Fruit fly (Drosophila melanogaster): ENCODE measurements around the gene CG9095.

CG9095 gene

dm6 chrX:15111888-15112287 lies 51.1 kb downstream of the CG9095 start:
- TF ChIP-seq CG9932 (GFP tag; IDR thresholded peaks at IDR 0.05) (no peak), exex (tag; optimal IDR thresholded peaks at IDR 0.05) (no peak), Hr39 (optimal IDR thresholded peaks at IDR 0.05) (peak; percentile 66), odd (GFP tag; optimal IDR thresholded peaks at IDR 0.05) (no peak), CG9876 (GFP tag; optimal IDR thresholded peaks at IDR 0.05) (no peak), CG15514 (GFP tag; optimal IDR thresholded peaks at IDR 0.05) (peak; percentile 22), az2 (GFP tag; optimal IDR thresholded peaks at IDR 0.05) (no peak)

dm6 chrX:15095942-15096341 lies 67.1 kb downstream of the CG9095 start, which contains the start of gene CG9072:
Gene CG9072, minus strand, starts transcription at chrX:15096042.
- no peak for TF ChIP-seq CG4854 (GFP tag; optimal IDR thresholded peaks at IDR 0.05)

- TF ChIP-seq CG10274 (GFP tag; optimal IDR thresholded peaks at IDR 0.05) = no peak
- TF ChIP-seq CG14050 (GFP tag; IDR thresholded peaks at IDR 0.05) = no peak
- TF ChIP-seq gem (tag; optimal IDR thresholded peaks at IDR 0.05) = no peak
- no peak for TF ChIP-seq pita (GFP tag; optimal IDR thresholded peaks at IDR 0.05)
- no peak for TF ChIP-seq Sry-β (GFP tag; optimal IDR thresholded peaks at IDR 0.05)
- TF ChIP-seq Eip74EF (GFP tag; optimal IDR thresholded peaks at IDR 0.05) = no peak
- TF ChIP-seq croc (GFP tag; conservative IDR thresholded peaks at IDR 0.05) = no peak
- no peak for TF ChIP-seq gce (GFP tag; IDR thresholded peaks at IDR 0.05)
- TF ChIP-seq kah (GFP tag; optimal IDR thresholded peaks at IDR 0.05) = no peak
- no peak for TF ChIP-seq ab (GFP tag; optimal IDR thresholded peaks at IDR 0.05)
- TF ChIP-seq Stat92E (GFP tag; optimal IDR thresholded peaks at IDR 0.05) = no peak
- TF ChIP-seq amos (GFP tag; IDR thresholded peaks at IDR 0.05; ENCODE audit: partially characterized antibody) = no peak
- no peak for TF ChIP-seq slou (GFP tag; optimal IDR thresholded peaks at IDR 0.05)
- no peak for TF ChIP-seq Myb (GFP tag; optimal IDR thresholded peaks at IDR 0.05)
- no peak for TF ChIP-seq Neu2 (GFP tag; optimal IDR thresholded peaks at IDR 0.05; ENCODE audit: borderline replicate concordance)
- peak; percentile 55 for TF ChIP-seq zen (tag; optimal IDR thresholded peaks at IDR 0.05)
- TF ChIP-seq HLH4C (GFP tag; IDR thresholded peaks at IDR 0.05; ENCODE audit: partially characterized antibody) = 0 out of 3 replicates have a peak, but pooled peaks have one; percentile 8
- no peak for TF ChIP-seq Poxn (GFP tag; IDR thresholded peaks at IDR 0.05)
- no peak for TF ChIP-seq bowl (GFP tag; IDR thresholded peaks at IDR 0.05)
- TF ChIP-seq CG7987 (GFP tag; optimal IDR thresholded peaks at IDR 0.05) = no peak
- TF ChIP-seq CG7271 (tag; optimal IDR thresholded peaks at IDR 0.05) = peak; percentile 6
- no peak for TF ChIP-seq CG18262 (tag; optimal IDR thresholded peaks at IDR 0.05)
- no peak for TF ChIP-seq twi (tag; optimal IDR thresholded peaks at IDR 0.05)
- TF ChIP-seq CTCF (GFP tag; optimal IDR thresholded peaks at IDR 0.05) = no peak
- no peak for TF ChIP-seq HmgD (GFP tag; optimal IDR thresholded peaks at IDR 0.05)
- peak; percentile 1 for TF ChIP-seq CG15696 (tag; optimal IDR thresholded peaks at IDR 0.05)
- TF ChIP-seq psq (GFP tag; optimal IDR thresholded peaks at IDR 0.05) = no peak
- TF ChIP-seq CG13287 (GFP tag; IDR thresholded peaks at IDR 0.05; ENCODE audit: partially characterized antibody) = no peak
- TF ChIP-seq crol (GFP tag; IDR thresholded peaks at IDR 0.05) = no peak
- peak; percentile 96 for TF ChIP-seq CG18764 (GFP tag; optimal IDR thresholded peaks at IDR 0.05)
- TF ChIP-seq dan (GFP tag; IDR thresholded peaks at IDR 0.05) = no peak
- no peak for TF ChIP-seq nmo (GFP tag; optimal IDR thresholded peaks at IDR 0.05)
- TF ChIP-seq tup (GFP tag; optimal IDR thresholded peaks at IDR 0.05) = no peak
- TF ChIP-seq CG17612 (GFP tag; IDR thresholded peaks at IDR 0.05) = no peak
- no peak for TF ChIP-seq wdn (GFP tag; IDR thresholded peaks at IDR 0.05)
- TF ChIP-seq CG4820 (GFP tag; optimal IDR thresholded peaks at IDR 0.05) = no peak
- no peak for TF ChIP-seq wek (GFP tag; optimal IDR thresholded peaks at IDR 0.05)
- no peak for TF ChIP-seq Dbx (GFP tag; IDR thresholded peaks at IDR 0.05)
- TF ChIP-seq nerfin-1 (tag; optimal IDR thresholded peaks at IDR 0.05) = peak; percentile 1
- no peak for TF ChIP-seq CG14965 (GFP tag; optimal IDR thresholded peaks at IDR 0.05; ENCODE audit: borderline replicate concordance)
- no peak for TF ChIP-seq CG8924 (tag; optimal IDR thresholded peaks at IDR 0.05)
These were observed 71.9 kb downstream of the CG9095 start for dm6 chrX:15091159-15091558.
